Fruit fly (Drosophila melanogaster): ENCODE measurements around the gene nAChRbeta3.

Gene nAChRbeta3

DNA sequence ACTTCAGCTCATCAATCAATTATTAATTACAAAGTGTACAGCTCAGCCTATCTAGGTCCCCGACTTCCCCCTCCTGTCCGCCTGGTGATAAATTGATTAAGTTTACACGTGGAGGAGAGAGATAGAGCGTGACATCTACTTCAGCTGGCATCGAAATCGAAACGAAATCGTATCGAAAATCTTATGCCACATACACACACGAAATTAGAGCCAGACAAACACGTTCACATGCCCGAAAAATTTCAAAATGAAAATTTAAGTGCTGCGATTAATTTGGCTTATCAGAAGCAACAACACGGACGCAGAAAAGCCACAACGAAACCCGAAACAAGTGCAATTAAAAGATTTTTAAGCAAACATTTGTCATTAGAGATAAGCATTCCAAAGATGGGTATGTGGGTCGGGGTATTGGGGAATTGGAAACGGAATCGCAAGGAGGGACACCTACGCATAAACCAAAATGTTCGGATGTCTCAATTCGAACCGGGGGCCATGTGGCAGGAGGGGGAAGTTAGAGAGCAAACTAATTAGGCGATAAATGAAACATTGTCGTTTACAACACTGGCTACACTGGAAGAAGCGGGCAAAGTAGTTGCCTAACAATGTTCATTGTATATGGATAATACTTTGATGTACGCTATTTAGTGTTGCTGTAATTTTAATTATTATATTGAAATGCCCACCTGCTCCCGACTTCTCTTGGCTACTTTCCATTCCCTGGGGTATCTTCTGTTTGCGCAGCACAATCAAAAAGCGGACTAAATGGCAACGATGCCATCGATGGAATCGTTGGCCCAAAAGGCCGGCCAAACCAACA, 47.1 kb upstream of the nAChRbeta3 start (continued):
- TF ChIP-seq cato (GFP tag; optimal IDR thresholded peaks at IDR 0.05; ENCODE audit: borderline replicate concordance) = no peak
- no peak for TF ChIP-seq mam (GFP tag; optimal IDR thresholded peaks at IDR 0.05)
- TF ChIP-seq CG13296 (GFP tag; optimal IDR thresholded peaks at IDR 0.05) = no peak
- no peak for TF ChIP-seq crc (GFP tag; optimal IDR thresholded peaks at IDR 0.05)
- TF ChIP-seq CG8478 (optimal IDR thresholded peaks at IDR 0.05) = no peak

dm6 chr2L:498474-498821, 46.5 kb upstream of the nAChRbeta3 start:
- TF ChIP-seq ken (GFP tag; IDR thresholded peaks at IDR 0.05) (no peak), ase (GFP tag; IDR thresholded peaks at IDR 0.05) (no peak), bab2 (GFP tag; optimal IDR thresholded peaks at IDR 0.05) (no peak), sug (tag; optimal IDR thresholded peaks at IDR 0.05) (peak; percentile 37), CG15269 (tag; optimal IDR thresholded peaks at IDR 0.05) (no peak), onecut (GFP tag; IDR thresholded peaks at IDR 0.05) (no peak), lab (GFP tag; optimal IDR thresholded peaks at IDR 0.05) (peak; percentile 76), sr (GFP tag; IDR thresholded peaks at IDR 0.05) (no peak), trh (GFP tag; optimal IDR thresholded peaks at IDR 0.05) (no peak), Nf-YA (GFP tag; IDR thresholded peaks at IDR 0.05) (0 out of 2 replicates have a peak, but pooled peaks have one; percentile 11), grn (GFP tag; optimal IDR thresholded peaks at IDR 0.05) (peak; percentile 90), jumu (GFP tag; optimal IDR thresholded peaks at IDR 0.05) (no peak), CG9876 (GFP tag; optimal IDR thresholded peaks at IDR 0.05) (no peak), Hr51 (GFP tag; optimal IDR thresholded peaks at IDR 0.05) (no peak), unpg (GFP tag; optimal IDR thresholded peaks at IDR 0.05) (no peak), fu2 (GFP tag; optimal IDR thresholded peaks at IDR 0.05) (no peak), tll (GFP tag; optimal IDR thresholded peaks at IDR 0.05) (no peak), Dek (tag; optimal IDR thresholded peaks at IDR 0.05) (no peak), chinmo (GFP tag; IDR thresholded peaks at IDR 0.05; ENCODE audit: partially characterized antibody) (peak; percentile 55; the same call in 1 of the 4 replicates), bbx (GFP tag; IDR thresholded peaks at IDR 0.05; ENCODE audit: partially characterized antibody) (no peak), ssp (GFP tag; IDR thresholded peaks at IDR 0.05) (no peak), Fer2 (tag; optimal IDR thresholded peaks at IDR 0.05) (no peak), HLHmδ (GFP tag; optimal IDR thresholded peaks at IDR 0.05) (no peak), bigmax (GFP tag; optimal IDR thresholded peaks at IDR 0.05) (no peak), Deaf1 (tag; optimal IDR thresholded peaks at IDR 0.05) (no peak), CG17186 (GFP tag; optimal IDR thresholded peaks at IDR 0.05) (no peak), crol (GFP tag; IDR thresholded peaks at IDR 0.05) (peak; percentile 74), CG16779 (GFP tag; IDR thresholded peaks at IDR 0.05) (no peak), CG43689 (GFP tag; IDR thresholded peaks at IDR 0.05) (no peak), PHDP (tag; optimal IDR thresholded peaks at IDR 0.05) (no peak), zfh1 (GFP tag; IDR thresholded peaks at IDR 0.05) (no peak), CG32532 (GFP tag; IDR thresholded peaks at IDR 0.05) (no peak), CG10321 (GFP tag; IDR thresholded peaks at IDR 0.05) (no peak), CG9817 (tag; optimal IDR thresholded peaks at IDR 0.05) (no peak), CG8089 (GFP tag; optimal IDR thresholded peaks at IDR 0.05) (no peak), bcd (GFP tag; optimal IDR thresholded peaks at IDR 0.05) (no peak), abd-A (tag; optimal IDR thresholded peaks at IDR 0.05) (no peak), CG3995 (GFP tag; optimal IDR thresholded peaks at IDR 0.05) (no peak), maf-S (GFP tag; optimal IDR thresholded peaks at IDR 0.05) (no peak), MBD-R2 (GFP tag; IDR thresholded peaks at IDR 0.05) (0 out of 2 replicates have a peak, but pooled peaks have one; percentile 1), cg (GFP tag; optimal IDR thresholded peaks at IDR 0.05) (no peak)

All from whole organism, embryonic.